Worm (Caenorhabditis elegans): Measurements from ENCODE around the gene F08G2.8.
A peak's percentile ranks its signal among the peaks of the same experiment; 100 is the strongest.

ce11 chrII:13872191-13872889 lies 20.2 kb downstream of the F08G2.8 start, which contains the start of the genes cup-14 and ndub-8:
- TF ChIP-seq ama-1 (optimal IDR thresholded peaks at IDR 0.05) (no peak), lim-6 (tag; optimal IDR thresholded peaks at IDR 0.05) (peak; percentile 25), pros-1 (tag; optimal IDR thresholded peaks at IDR 0.05) (no peak), ceh-24 (tag; optimal IDR thresholded peaks at IDR 0.05) (no peak), unc-42 (tag; optimal IDR thresholded peaks at IDR 0.05) (peak; percentile 83), ceh-6 (GFP tag; optimal IDR thresholded peaks at IDR 0.05) (no peak), pqm-1 (tag; optimal IDR thresholded peaks at IDR 0.05) (no peak)
